Worm (Caenorhabditis elegans) whole organism, midembryonic: ENCODE data around the gene unc-58.

ENCODE experiments used
- T22C8.4 ChIP-seq: fragments of 200-800 bp; sonication (Bioruptor generic); IDR thresholded peaks from 2 replicates; pipeline ENCODE4 v1.3.6; 2022; ENCODE audit warnings: missing genetic modification characterization, missing compliant biosample characterization
- flt-1 ChIP-seq: fragments of 200-800 bp; sonication (Bioruptor generic); IDR thresholded peaks from 2 replicates; pipeline ENCODE4 v1.3.6; 2022; ENCODE audit warnings: missing genetic modification characterization, missing compliant biosample characterization
- med-1 ChIP-seq: sonication (generic microtip); optimal IDR thresholded peaks from 2 replicates; lab custom pipeline; 2017; ENCODE audit warnings: missing genetic modification characterization, mild to moderate bottlenecking, missing compliant biosample characterization, antibody characterized with exemption, missing genetic modification reagents; ENCODE audit not compliant: insufficient read depth
- ref-1 ChIP-seq: fragments of 200-800 bp; sonication (Bioruptor generic); conservative IDR thresholded peaks from 2 replicates; pipeline ENCODE4 v1.3.6; 2022; ENCODE audit warnings: missing genetic modification reagents, missing genetic modification characterization, missing compliant biosample characterization
- ztf-23 ChIP-seq: fragments of 200-800 bp; sonication (Bioruptor generic); IDR thresholded peaks from 2 replicates; pipeline ENCODE4 v1.3.6; 2022; ENCODE audit warnings: missing genetic modification reagents, missing genetic modification characterization, missing compliant biosample characterization

DNA sequence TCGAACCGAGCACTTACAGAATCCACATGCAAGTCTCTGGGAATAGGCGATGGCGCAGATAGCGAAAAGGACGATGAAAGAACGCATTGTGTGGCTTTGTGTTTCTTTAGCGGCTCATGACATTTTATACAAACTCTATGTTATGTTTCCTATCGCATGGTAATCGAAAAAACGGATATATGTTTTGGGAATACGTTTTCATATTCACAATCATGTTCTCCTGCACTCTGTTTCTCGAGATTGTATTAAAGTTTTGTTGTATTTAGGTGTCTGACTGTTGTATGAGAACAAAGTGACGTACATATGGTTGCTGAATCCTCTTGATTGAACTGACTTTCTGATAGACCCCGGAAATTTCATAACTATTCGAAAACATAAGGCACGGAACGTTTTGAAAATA is 74.7 kb downstream of the unc-58 start, which contains the start of gene ZC373.2:
- TF ChIP-seq ref-1 (GFP tag; lab: Robert Waterston, UW) = no peak
- no peak for TF ChIP-seq T22C8.4
- no peak for TF ChIP-seq med-1
- TF ChIP-seq flt-1 = no peak
- no peak for TF ChIP-seq ztf-23
